Worm (Caenorhabditis elegans): ENCODE data around the gene mrps-7.
"Not testable (repeated sequence)": the region's sequence is repeated elsewhere in the genome, so short reads cannot be mapped to it uniquely, and the experiment has no call there.

The mrps-7 gene

DNA sequence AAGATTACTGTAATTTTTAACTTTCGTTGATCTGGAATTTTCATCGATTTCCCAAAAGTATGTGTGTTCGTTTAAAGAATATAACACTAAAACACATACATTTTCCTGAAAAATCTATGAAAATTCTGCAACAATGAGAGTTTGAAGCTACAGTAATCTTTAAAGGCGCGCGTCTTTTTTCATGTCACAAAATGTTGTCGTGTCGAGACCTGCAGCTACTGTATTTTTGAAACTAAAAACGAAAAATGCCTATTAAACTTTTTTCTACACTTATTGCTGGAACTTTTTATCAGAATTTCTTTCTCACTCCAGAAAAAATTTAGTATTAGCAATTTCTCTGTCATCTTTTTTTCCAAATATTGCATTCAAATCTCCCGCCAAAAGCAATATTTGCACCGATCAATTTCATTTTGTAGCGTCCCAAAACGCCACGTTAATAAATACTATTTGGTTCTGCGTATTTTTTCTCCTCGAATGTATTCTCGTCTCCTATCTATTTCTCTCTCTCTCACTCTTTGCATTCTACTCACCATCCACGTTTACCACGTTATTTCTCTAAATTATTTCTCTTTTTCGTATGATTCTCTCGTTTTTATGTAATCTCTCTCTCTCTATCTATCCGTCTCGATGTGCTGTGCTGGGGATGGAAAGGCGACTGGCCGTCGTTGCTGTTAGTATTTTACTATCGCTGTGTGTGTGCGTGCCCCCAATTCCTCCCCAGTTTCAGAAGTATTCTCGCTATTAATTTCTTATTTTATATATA is 19.0 kb upstream of the mrps-7 start, which contains the start of gene melo-1:
Gene melo-1 (plus strand): TSS at position 658 of the 763 bp plus-strand sequence.
- no peak for TF ChIP-seq W03F9.2 (tag; optimal IDR thresholded peaks at IDR 0.05)
- TF ChIP-seq him-1 (tag; optimal IDR thresholded peaks at IDR 0.05) = peak; percentile 44

DNA sequence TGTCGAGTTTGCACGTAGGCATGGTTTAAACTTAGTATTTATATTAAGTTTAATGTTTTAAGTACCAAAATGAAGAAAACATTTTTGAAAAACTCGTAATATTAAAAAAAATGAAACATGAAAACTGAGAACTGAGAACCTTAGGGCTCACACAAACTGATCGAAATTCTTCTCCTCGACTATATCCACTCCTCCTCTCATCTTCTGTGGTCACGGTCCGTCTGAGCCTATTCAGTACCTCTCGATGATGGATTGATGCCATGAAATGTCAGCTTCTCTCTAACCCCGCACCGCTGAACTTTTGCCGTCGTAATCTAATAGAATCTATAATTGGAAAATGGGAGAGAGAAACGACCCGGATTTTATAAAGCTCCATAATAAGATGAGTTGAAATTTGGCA is 17.0 kb upstream of the mrps-7 start, which contains the start of gene nlp-56:
Gene nlp-56 (minus strand): TSS at position 257 of the 400 bp plus-strand sequence.
- TF ChIP-seq dao-5 (tag; optimal IDR thresholded peaks at IDR 0.05) (no peak), W03F9.2 (tag; optimal IDR thresholded peaks at IDR 0.05) (no peak)

DNA sequence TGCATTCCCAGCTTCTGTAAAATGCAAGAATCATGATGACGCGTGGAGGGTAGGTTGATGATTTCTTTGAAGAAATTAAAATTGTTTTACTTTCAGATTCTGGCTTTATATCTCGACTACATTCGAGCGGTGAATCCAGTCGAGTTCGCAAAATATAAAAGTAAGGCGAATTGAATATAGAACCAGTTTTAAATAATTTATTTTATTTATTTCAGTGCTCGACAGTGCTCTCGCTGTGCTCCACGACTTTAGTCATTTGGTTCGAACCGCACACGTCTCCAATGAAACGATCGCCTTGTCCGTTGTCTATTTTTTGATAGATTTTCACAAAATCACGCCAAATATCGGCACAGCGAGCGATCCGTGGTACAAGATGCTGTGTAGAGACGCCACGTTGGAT is 14.7 kb upstream of the mrps-7 start, which contains the start of gene Y57G11C.1130:
Gene Y57G11C.1130 (plus strand): TSS at position 301 of the 400 bp plus-strand sequence.
- TF ChIP-seq dao-5 (tag; optimal IDR thresholded peaks at IDR 0.05) (no peak), W03F9.2 (tag; optimal IDR thresholded peaks at IDR 0.05) (no peak), him-1 (tag; optimal IDR thresholded peaks at IDR 0.05) (no peak)

DNA sequence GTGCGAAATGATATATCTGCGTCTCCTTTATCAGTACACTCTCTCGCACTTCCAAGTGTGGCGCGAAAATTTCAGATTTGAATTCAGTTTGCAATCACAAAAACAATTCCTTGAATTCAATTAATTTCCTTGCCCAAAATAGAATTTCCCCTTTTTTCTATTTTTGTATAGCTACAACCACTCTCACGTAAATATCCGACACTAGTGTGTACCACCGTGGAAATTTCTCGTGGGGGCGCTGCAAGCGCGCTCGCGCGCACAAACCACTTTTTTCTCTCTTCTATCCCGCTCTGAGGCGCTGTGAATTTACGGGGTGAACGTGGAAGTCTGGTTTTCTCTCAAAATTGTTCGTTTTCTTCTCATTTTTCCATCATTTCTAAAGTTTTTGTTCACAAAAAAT is 14.0 kb upstream of the mrps-7 start, which contains the start of gene Y57G11C.8:
Gene Y57G11C.8 (plus strand): TSS at position 301 of the 400 bp plus-strand sequence.
- no peak for TF ChIP-seq him-1 (tag; optimal IDR thresholded peaks at IDR 0.05)
- no peak for TF ChIP-seq W03F9.2 (tag; optimal IDR thresholded peaks at IDR 0.05)
- TF ChIP-seq dao-5 (tag; optimal IDR thresholded peaks at IDR 0.05) = no peak

DNA sequence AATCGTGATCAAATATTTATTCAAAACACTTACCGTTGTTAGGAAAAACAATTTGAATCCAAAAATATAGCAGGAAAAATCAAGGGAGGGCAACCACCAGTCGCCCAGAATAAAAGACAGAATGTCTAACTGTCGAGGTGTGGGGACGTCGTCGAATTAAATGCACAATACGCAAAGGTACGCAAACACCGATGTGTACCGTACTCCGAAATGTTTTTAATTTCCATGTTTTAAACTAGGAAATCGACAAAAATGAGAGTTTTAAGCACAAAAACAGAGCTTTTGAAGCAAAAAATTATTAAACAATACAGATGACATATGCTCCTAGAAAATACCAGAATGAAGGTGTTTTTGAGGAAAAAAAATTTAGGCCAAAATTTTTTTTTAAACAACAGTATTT is 6.9 kb upstream of the mrps-7 start, which contains the start of gene Y57G11C.51:
Gene Y57G11C.51 (minus strand): TSS at position 101 of the 400 bp plus-strand sequence.
- TF ChIP-seq dao-5, him-1, W03F9.2 (tag; optimal IDR thresholded peaks at IDR 0.05): not testable (repeated sequence)

DNA sequence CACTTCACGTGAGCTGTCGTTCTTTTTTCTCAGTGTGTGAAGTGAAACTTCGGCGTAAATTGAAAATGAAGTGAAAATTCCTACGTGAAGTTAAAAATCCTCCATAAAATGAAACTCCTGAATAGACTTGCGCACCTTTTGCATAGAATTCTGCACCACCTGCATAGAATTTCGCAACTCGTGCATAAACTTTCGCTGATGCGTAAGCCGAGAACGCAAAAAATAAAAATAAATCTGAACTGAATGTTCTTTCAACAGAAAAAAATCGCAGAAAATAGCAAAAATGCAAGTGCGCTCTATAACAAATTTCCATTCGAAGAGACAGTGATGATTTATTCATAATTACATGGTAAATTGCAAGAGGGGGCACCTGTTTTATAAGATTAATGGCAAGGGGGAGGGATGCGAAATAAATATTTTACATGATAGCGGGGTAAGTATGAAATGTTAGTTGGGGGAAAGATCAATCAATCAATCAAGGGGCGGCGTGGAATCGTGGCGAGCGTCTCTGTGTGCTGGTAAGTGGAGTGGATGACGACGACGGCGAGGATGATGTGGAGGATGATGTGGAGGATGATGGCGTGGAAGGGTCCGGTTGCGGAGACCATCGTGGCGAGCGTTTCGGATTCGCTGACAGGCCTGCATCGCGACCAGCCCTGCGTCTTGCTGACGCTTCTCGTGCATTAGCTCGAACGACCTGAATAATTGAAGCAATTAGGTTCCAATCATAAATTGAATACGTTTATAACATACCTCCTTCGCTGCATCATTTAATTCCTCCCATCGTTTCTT is 5.9 kb upstream of the mrps-7 start, which contains the start of gene Y57G11C.36:
Gene Y57G11C.36 (minus strand): TSS at position 502 of the 792 bp plus-strand sequence.
- TF ChIP-seq W03F9.2 (tag; optimal IDR thresholded peaks at IDR 0.05) (no peak), dao-5 (tag; optimal IDR thresholded peaks at IDR 0.05) (no peak), him-1 (tag; optimal IDR thresholded peaks at IDR 0.05) (no peak)

DNA sequence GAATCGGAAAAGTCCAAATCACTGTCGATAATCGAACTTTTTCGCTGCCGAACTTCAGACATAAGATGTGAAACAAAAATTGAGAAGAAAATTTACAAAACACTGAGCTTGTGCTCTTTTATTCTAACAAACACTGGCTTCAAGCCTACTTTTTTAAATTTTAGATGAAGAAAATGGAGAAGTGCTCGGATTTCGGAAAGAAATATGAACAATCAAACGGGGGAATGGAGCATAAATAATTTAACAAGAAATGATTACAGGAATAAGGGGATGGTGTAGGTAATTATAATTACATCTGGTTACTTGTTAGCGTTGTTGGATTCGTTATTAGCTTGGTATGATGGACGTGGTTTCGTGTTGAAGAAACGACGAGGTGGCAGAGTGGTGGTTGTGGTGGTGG is 3.8 kb upstream of the mrps-7 start, which contains the start of gene degl-1:
Gene degl-1 (minus strand): TSS at position 101 of the 400 bp plus-strand sequence.
- TF ChIP-seq dao-5 (tag; optimal IDR thresholded peaks at IDR 0.05) (no peak), W03F9.2 (tag; optimal IDR thresholded peaks at IDR 0.05) (no peak), him-1 (tag; optimal IDR thresholded peaks at IDR 0.05) (no peak)

DNA sequence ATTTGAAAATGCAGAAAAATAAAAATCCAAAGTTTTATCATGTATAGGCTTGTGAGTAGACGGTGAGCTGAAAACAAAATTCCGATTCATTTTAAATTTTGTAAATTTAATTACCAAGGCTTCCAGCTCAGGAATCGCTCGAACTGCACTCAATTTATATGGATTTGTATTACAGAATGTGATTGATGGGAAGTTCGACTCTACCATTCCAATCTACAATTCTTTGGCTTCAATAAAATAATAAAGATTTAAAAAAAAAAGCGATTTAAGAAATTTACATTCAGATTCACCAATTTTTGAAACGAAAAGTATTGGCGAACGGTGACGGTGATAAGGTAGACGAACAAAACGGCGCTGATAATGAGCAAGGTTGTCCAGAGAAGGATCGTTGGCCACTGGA is 3.1 kb upstream of the mrps-7 start:
- TF ChIP-seq dao-5 (tag; optimal IDR thresholded peaks at IDR 0.05) = no peak
- TF ChIP-seq W03F9.2 (tag; optimal IDR thresholded peaks at IDR 0.05) = no peak

DNA sequence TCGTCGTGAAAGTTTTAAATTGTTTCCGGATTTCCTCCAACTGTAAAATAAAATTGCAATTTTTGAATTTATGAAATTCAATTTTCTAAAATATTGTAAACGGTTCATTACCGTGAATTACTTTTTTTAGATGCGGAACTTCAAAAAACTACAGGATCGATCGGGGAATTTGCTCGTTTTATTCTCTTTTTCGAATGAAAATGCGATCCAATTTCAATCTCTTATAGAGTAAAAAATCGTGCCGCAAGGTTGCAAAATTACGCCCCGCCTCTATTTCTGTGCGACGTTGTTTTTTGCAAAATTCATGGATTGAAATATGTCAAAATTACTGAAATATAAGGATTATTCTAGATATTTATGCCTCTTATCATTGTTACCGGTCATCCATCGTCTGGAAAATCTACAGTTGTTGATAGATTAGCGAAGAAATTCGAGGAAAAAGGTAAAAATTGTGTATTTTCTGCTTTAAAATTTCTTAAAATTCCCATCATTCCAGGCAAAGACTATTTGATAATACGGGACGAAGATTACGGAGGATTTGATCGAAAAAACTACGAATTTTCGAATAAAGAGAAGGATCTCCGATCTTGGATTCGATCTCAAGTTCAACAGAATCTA is 1.8 kb upstream of the mrps-7 start, which contains the start of gene Y57G11C.43:
Gene Y57G11C.43 (plus strand): TSS at position 224 of the 618 bp plus-strand sequence.
- TF ChIP-seq dao-5 (tag; optimal IDR thresholded peaks at IDR 0.05) = no peak
- no peak for TF ChIP-seq him-1 (tag; optimal IDR thresholded peaks at IDR 0.05)
- TF ChIP-seq W03F9.2 (tag; optimal IDR thresholded peaks at IDR 0.05) = no peak

DNA sequence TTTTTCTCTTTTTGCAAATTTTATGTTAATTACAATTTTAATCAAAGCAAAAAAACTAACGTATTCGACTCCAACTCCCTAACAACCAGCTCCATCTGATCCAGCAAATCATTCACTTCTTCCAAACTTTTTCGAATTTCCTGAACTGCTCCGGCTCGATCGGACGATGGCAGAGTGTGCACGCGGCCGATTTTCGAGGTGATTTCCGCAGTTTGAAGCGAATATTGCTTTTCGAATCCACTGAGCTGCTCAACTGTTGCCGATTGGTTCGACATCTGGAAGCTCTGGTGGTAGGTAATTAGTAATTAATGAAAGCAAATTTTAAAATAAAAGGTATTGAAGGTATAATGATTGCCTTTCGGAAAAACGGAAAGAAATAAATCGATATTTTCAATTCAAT is 1.1 kb downstream of the mrps-7 start, which contains the start of gene vti-1:
Gene vti-1 (minus strand): TSS at position 284 of the 400 bp plus-strand sequence.
- no peak for TF ChIP-seq dao-5 (tag; optimal IDR thresholded peaks at IDR 0.05)
- no peak for TF ChIP-seq him-1 (tag; optimal IDR thresholded peaks at IDR 0.05)
- TF ChIP-seq W03F9.2 (tag; optimal IDR thresholded peaks at IDR 0.05) = no peak

DNA sequence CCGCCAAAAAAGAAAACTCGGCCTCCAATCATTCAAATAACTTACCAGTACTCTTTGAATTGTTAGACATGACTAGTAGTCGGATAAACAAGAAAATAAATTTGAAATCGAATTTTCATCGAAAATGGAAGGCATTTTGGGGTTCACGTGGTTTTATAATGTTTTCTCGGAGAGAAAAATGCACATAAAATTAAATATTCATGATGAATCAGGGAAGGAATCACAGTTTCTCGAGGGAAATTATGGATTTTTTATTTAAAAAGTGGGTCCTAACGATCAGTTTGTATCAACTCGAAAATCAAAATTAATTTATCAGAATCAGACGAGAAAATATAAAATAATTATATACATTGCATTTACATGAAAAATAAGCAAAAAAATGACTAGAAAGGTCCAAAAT is 2.2 kb downstream of the mrps-7 start, which contains the start of gene Y57G11C.5:
Gene Y57G11C.5 (minus strand): TSS at position 101 of the 400 bp plus-strand sequence.
- no peak for TF ChIP-seq him-1 (tag; optimal IDR thresholded peaks at IDR 0.05)
- TF ChIP-seq W03F9.2 (tag; optimal IDR thresholded peaks at IDR 0.05) = no peak
- no peak for TF ChIP-seq dao-5 (tag; optimal IDR thresholded peaks at IDR 0.05)

DNA sequence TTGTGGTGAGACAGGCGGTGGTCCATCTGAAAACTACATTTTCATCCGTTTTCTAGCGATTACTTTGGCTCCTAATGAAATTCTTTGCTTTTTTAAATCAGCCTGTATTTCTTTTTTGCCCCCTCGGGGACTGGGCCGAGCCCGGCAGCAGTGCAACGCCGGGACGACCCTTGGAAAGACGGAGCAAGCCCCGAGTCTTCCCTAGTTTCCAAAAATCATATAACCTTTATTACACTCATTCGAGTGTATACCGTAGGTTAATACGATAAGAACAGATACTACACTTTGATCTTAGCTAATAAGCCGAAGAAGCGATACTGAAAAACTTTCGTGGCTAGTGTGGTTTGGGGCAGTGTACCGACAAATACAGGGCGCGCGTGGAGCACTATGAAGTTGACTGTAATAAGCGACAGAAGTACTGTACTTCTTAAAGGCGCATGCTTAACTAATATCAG is 2.8 kb downstream of the mrps-7 start:
- TF ChIP-seq dao-5 (tag; optimal IDR thresholded peaks at IDR 0.05) (no peak), W03F9.2 (tag; optimal IDR thresholded peaks at IDR 0.05) (peak; percentile 33), him-1 (tag; optimal IDR thresholded peaks at IDR 0.05) (no peak)

Data from whole organism, L4/young adult.